Fruit fly (Drosophila melanogaster) whole organism, embryonic: ENCODE measurements around the gene MSAmiP.

Experiments
- Asciz ChIP-seq: fragments of 200-800 bp; sonication (Bioruptor generic); optimal IDR thresholded peaks from 2 replicates; lab custom pipeline; 2017; ENCODE audit warnings: missing biosample characterization, mild to moderate bottlenecking, missing genetic modification characterization, missing genetic modification reagents
- CG10147 ChIP-seq: fragments of 200-800 bp; sonication (Bioruptor generic); optimal IDR thresholded peaks from 2 replicates; lab custom pipeline; 2019; ENCODE audit warnings: missing biosample characterization, mild to moderate bottlenecking, missing genetic modification characterization, moderate library complexity
- CG13624 ChIP-seq: fragments of 200-800 bp; sonication (Bioruptor generic); optimal IDR thresholded peaks from 2 replicates; lab custom pipeline; 2016; ENCODE audit warnings: missing biosample characterization, missing genetic modification characterization
- CG14050 ChIP-seq: fragments of 200-800 bp; sonication (Bioruptor generic); IDR thresholded peaks from 3 replicates; pipeline ENCODE4 v1.3.6; 2022; ENCODE audit warnings: missing biosample characterization, missing genetic modification characterization
- CG14710 ChIP-seq: fragments of 200-800 bp; sonication (Bioruptor generic); optimal IDR thresholded peaks from 3 replicates; lab custom pipeline; 2019; ENCODE audit warnings: missing biosample characterization, mild to moderate bottlenecking, missing genetic modification characterization, moderate library complexity
- CG15011 ChIP-seq: fragments of 200-800 bp; sonication (Bioruptor generic); optimal IDR thresholded peaks from 3 replicates; lab custom pipeline; 2018; ENCODE audit warnings: missing biosample characterization, mild to moderate bottlenecking, missing genetic modification characterization
- CG15601 ChIP-seq: fragments of 200-800 bp; sonication (Bioruptor generic); optimal IDR thresholded peaks from 3 replicates; lab custom pipeline; 2019; ENCODE audit warnings: missing biosample characterization, mild to moderate bottlenecking, missing genetic modification characterization, moderate library complexity
- CG15696 ChIP-seq: fragments of 200-800 bp; sonication (Bioruptor generic); optimal IDR thresholded peaks from 2 replicates; lab custom pipeline; 2019; ENCODE audit warnings: missing biosample characterization, mild to moderate bottlenecking, missing genetic modification characterization, moderate library complexity
- CG17385 ChIP-seq: fragments of 200-800 bp; sonication (Bioruptor generic); optimal IDR thresholded peaks from 3 replicates; lab custom pipeline; 2018; ENCODE audit warnings: missing biosample characterization, mild to moderate bottlenecking, missing genetic modification characterization
- CG17612 ChIP-seq: fragments of 200-800 bp; sonication (Bioruptor generic); IDR thresholded peaks from 2 replicates; pipeline ENCODE4 v1.3.6; 2022; ENCODE audit warnings: missing biosample characterization, missing genetic modification characterization
- CG17829 ChIP-seq: fragments of 200-800 bp; optimal IDR thresholded peaks from 2 replicates; lab custom pipeline; 2019; ENCODE audit warnings: missing biosample characterization, mild to moderate bottlenecking, missing genetic modification characterization, moderate library complexity
- CG17912 ChIP-seq: fragments of 200-800 bp; sonication (Bioruptor generic); optimal IDR thresholded peaks from 2 replicates; lab custom pipeline; 2018; ENCODE audit warnings: missing biosample characterization, mild to moderate bottlenecking, missing genetic modification characterization
- CG18262 ChIP-seq: fragments of 200-800 bp; optimal IDR thresholded peaks from 3 replicates; lab custom pipeline; 2019; ENCODE audit warnings: missing biosample characterization, mild to moderate bottlenecking, missing genetic modification characterization, moderate library complexity
- CG2202 ChIP-seq: fragments of 200-800 bp; sonication (Bioruptor generic); optimal IDR thresholded peaks from 2 replicates; lab custom pipeline; 2018; ENCODE audit warnings: missing biosample characterization, mild to moderate bottlenecking, missing genetic modification characterization
- CG2712 ChIP-seq: fragments of 200-800 bp; optimal IDR thresholded peaks from 3 replicates; lab custom pipeline; 2019; ENCODE audit warnings: missing biosample characterization, mild to moderate bottlenecking, missing genetic modification characterization, moderate library complexity
- CG2889 ChIP-seq: fragments of 200-800 bp; sonication (Bioruptor generic); IDR thresholded peaks from 3 replicates; pipeline ENCODE4 v1.3.6; 2022; ENCODE audit warnings: missing biosample characterization, missing genetic modification characterization
- CG31224 ChIP-seq: fragments of 200-800 bp; sonication (Bioruptor generic); IDR thresholded peaks from 2 replicates; pipeline ENCODE4 v1.3.6; 2022; ENCODE audit warnings: missing biosample characterization, missing genetic modification characterization
- CG33557 ChIP-seq: fragments of 200-800 bp; sonication (Bioruptor generic); optimal IDR thresholded peaks from 2 replicates; lab custom pipeline; 2019; ENCODE audit warnings: missing biosample characterization, mild to moderate bottlenecking, missing genetic modification characterization, moderate library complexity
- CG34376 ChIP-seq: fragments of 200-800 bp; sonication (Bioruptor generic); optimal IDR thresholded peaks from 2 replicates; lab custom pipeline; 2018; ENCODE audit warnings: missing biosample characterization, mild to moderate bottlenecking, missing genetic modification characterization
- CG4404 ChIP-seq: fragments of 200-800 bp; sonication (Bioruptor generic); IDR thresholded peaks from 2 replicates; pipeline ENCODE4 v1.3.6; 2022; ENCODE audit warnings: missing biosample characterization, missing genetic modification characterization
- CG4424 ChIP-seq: fragments of 200-800 bp; sonication (Bioruptor generic); optimal IDR thresholded peaks from 3 replicates; lab custom pipeline; 2016; ENCODE audit warnings: missing biosample characterization, missing genetic modification characterization
- CG4730 ChIP-seq: fragments of 200-800 bp; sonication (Bioruptor generic); IDR thresholded peaks from 2 replicates; pipeline ENCODE4 v1.3.6; 2022; ENCODE audit warnings: missing biosample characterization, missing genetic modification characterization
- CG7357 ChIP-seq: fragments of 200-800 bp; sonication (Bioruptor generic); IDR thresholded peaks from 3 replicates; pipeline ENCODE4 v1.3.6; 2022; ENCODE audit warnings: missing biosample characterization, missing genetic modification characterization
- CG8359 ChIP-seq: fragments of 200-800 bp; sonication (Bioruptor generic); optimal IDR thresholded peaks from 2 replicates; lab custom pipeline; 2017; ENCODE audit warnings: missing biosample characterization, mild to moderate bottlenecking, missing genetic modification characterization, borderline replicate concordance
- CG9609 ChIP-seq: fragments of 200-800 bp; sonication (Bioruptor generic); optimal IDR thresholded peaks from 3 replicates; lab custom pipeline; 2016; ENCODE audit warnings: missing biosample characterization, missing genetic modification characterization
- CG9797 ChIP-seq: fragments of 200-800 bp; sonication (Bioruptor generic); optimal IDR thresholded peaks from 3 replicates; lab custom pipeline; 2018; ENCODE audit warnings: missing biosample characterization, mild to moderate bottlenecking, missing genetic modification characterization
- CoRest ChIP-seq: fragments of 200-800 bp; sonication (Bioruptor generic); optimal IDR thresholded peaks from 3 replicates; lab custom pipeline; 2018; ENCODE audit warnings: missing biosample characterization, mild to moderate bottlenecking, missing genetic modification characterization, moderate library complexity
- Dip3 ChIP-seq: fragments of 200-800 bp; sonication (Bioruptor generic); optimal IDR thresholded peaks from 3 replicates; lab custom pipeline; 2016; ENCODE audit warnings: missing biosample characterization, missing genetic modification characterization
- Ets65A ChIP-seq: fragments of 200-800 bp; sonication (Bioruptor generic); peaks from one replicate; lab custom pipeline; 2016; ENCODE audit warnings: missing biosample characterization, missing genetic modification characterization
- Gug ChIP-seq: fragments of 200-800 bp; sonication (Bioruptor generic); IDR thresholded peaks from 4 replicates; pipeline ENCODE4 v1.3.6; 2022; ENCODE audit warnings: missing biosample characterization, missing genetic modification characterization
- H15 ChIP-seq: fragments of 200-800 bp; sonication (Bioruptor generic); IDR thresholded peaks from 3 replicates; pipeline ENCODE4 v1.3.6; 2022; ENCODE audit warnings: missing biosample characterization, missing genetic modification characterization
- Nf-YB ChIP-seq: fragments of 200-800 bp; sonication (Bioruptor generic); optimal IDR thresholded peaks from 3 replicates; lab custom pipeline; 2019; ENCODE audit warnings: missing biosample characterization, mild to moderate bottlenecking, missing genetic modification characterization, moderate library complexity
- Oli ChIP-seq: fragments of 200-800 bp; sonication (Bioruptor generic); optimal IDR thresholded peaks from 2 replicates; lab custom pipeline; 2018; ENCODE audit warnings: missing biosample characterization, mild to moderate bottlenecking, missing genetic modification characterization, moderate library complexity
- Pdp1 ChIP-seq, 2 experiments: fragments of 200-800 bp; sonication (Bioruptor generic); optimal IDR thresholded peaks; 3 replicates each; lab custom pipeline; 2016; ENCODE audit warnings: missing biosample characterization in 2 of 2, missing genetic modification characterization in 2 of 2, mild to moderate bottlenecking in 1 of 2, moderate library complexity in 1 of 2
- Rx ChIP-seq: fragments of 200-800 bp; sonication (Bioruptor generic); IDR thresholded peaks from 2 replicates; pipeline ENCODE4 v1.3.6; 2022; ENCODE audit warnings: missing biosample characterization, missing genetic modification characterization
- Ssrp ChIP-seq: fragments of 200-800 bp; sonication (Bioruptor generic); optimal IDR thresholded peaks from 2 replicates; lab custom pipeline; 2018; ENCODE audit warnings: missing biosample characterization, mild to moderate bottlenecking, missing genetic modification characterization, moderate library complexity
- Tbp ChIP-seq: fragments of >200 bp; optimal IDR thresholded peaks from 2 replicates; lab custom pipeline; 2018; ENCODE audit warnings: missing biosample characterization, missing genetic modification characterization
- abd-A ChIP-seq: fragments of 200-800 bp; sonication (Bioruptor generic); optimal IDR thresholded peaks from 3 replicates; lab custom pipeline; 2019; ENCODE audit warnings: missing biosample characterization, mild to moderate bottlenecking, missing genetic modification characterization, moderate library complexity
- bcd ChIP-seq: fragments of 200-800 bp; sonication (Bioruptor generic); optimal IDR thresholded peaks from 2 replicates; lab custom pipeline; 2017; ENCODE audit warnings: missing biosample characterization, mild to moderate bottlenecking, missing genetic modification characterization
- dmrt11E ChIP-seq: fragments of 200-800 bp; sonication (Bioruptor generic); optimal IDR thresholded peaks from 3 replicates; lab custom pipeline; 2018; ENCODE audit warnings: missing biosample characterization, mild to moderate bottlenecking, missing genetic modification characterization, moderate library complexity
- gem ChIP-seq: fragments of 200-800 bp; sonication (Bioruptor generic); optimal IDR thresholded peaks from 2 replicates; lab custom pipeline; 2019; ENCODE audit warnings: missing biosample characterization, mild to moderate bottlenecking, missing genetic modification characterization, moderate library complexity
- ind ChIP-seq: fragments of 200-800 bp; sonication (Bioruptor generic); optimal IDR thresholded peaks from 3 replicates; lab custom pipeline; 2016; ENCODE audit warnings: missing biosample characterization, missing genetic modification characterization
- lilli ChIP-seq: fragments of 200-800 bp; sonication (Bioruptor generic); optimal IDR thresholded peaks from 3 replicates; lab custom pipeline; 2016; ENCODE audit warnings: missing biosample characterization, missing genetic modification characterization
- lola ChIP-seq, 3 experiments: fragments of >200 bp in 2 of 3; fragments of 200-800 bp in 1 of 3; sonication (Bioruptor generic) in 1 of 3; optimal IDR thresholded peaks; 2 replicates each; lab custom pipeline; 2017 to 2019; ENCODE audit warnings: missing biosample characterization in 3 of 3, missing genetic modification characterization in 3 of 3, mild to moderate bottlenecking in 1 of 3, moderate library complexity in 1 of 3
- pfk ChIP-seq: fragments of 200-800 bp; sonication (Bioruptor generic); optimal IDR thresholded peaks from 2 replicates; lab custom pipeline; 2018; ENCODE audit warnings: missing biosample characterization, mild to moderate bottlenecking, missing genetic modification characterization, moderate library complexity
- phol ChIP-seq: fragments of 200-800 bp; sonication (Bioruptor generic); optimal IDR thresholded peaks from 3 replicates; lab custom pipeline; 2018; ENCODE audit warnings: missing biosample characterization, mild to moderate bottlenecking, missing genetic modification characterization, moderate library complexity
- unc-4 ChIP-seq: fragments of 200-800 bp; sonication (Bioruptor generic); IDR thresholded peaks from 2 replicates; pipeline ENCODE4 v1.3.6; 2022; ENCODE audit warnings: missing biosample characterization, missing genetic modification characterization; ENCODE audit not compliant: partially characterized antibody
- unpg ChIP-seq: fragments of 200-800 bp; sonication (Bioruptor generic); optimal IDR thresholded peaks from 3 replicates; lab custom pipeline; 2018; ENCODE audit warnings: missing biosample characterization, mild to moderate bottlenecking, missing genetic modification characterization, moderate library complexity

MSAmiP gene

dm6 chr3R:16836021-16836420, 60.1 kb downstream of the MSAmiP start (continued):
- TF ChIP-seq unpg (GFP tag; lab: Kevin White, UChicago) (peak; percentile 16), unc-4 (GFP tag; lab: Robert Waterston, UW) (no peak), CG15601 (tag; lab: Kevin White, UChicago) (no peak), Rx (no peak), abd-A (tag; lab: Kevin White, UChicago) (peak; percentile 41), gem (tag; lab: Kevin White, UChicago) (peak; percentile 28), dmrt11E (tag; lab: Kevin White, UChicago) (peak; percentile 45), CG17612 (GFP tag; lab: Robert Waterston, UW) (no peak), Pdp1 (GFP tag; optimal IDR thresholded peaks at IDR 0.05; lab: Kevin White, UChicago) (no peak), Dip3 (GFP tag; lab: Kevin White, UChicago) (no peak), Tbp (no peak), lola (GFP tag; optimal IDR thresholded peaks at IDR 0.05; lab: Kevin White, UChicago) (peak in 1 of 3 experiments; percentile 16), CG9609 (GFP tag; lab: Kevin White, UChicago) (no peak), CG2889 (GFP tag; lab: Robert Waterston, UW) (no peak), phol (tag; lab: Kevin White, UChicago) (peak; percentile 8), CG14710 (peak; percentile 6), Ssrp (no peak), CG13624 (GFP tag; lab: Kevin White, UChicago) (no peak), Ets65A (GFP tag; lab: Kevin White, UChicago) (peak; percentile 82), H15 (no peak), CG2712 (tag; lab: Kevin White, UChicago) (peak; percentile 12), CG10147 (GFP tag; lab: Kevin White, UChicago) (no peak), Nf-YB (GFP tag; lab: Kevin White, UChicago) (peak; percentile 14), CG9797 (GFP tag; lab: Kevin White, UChicago) (no peak), CG34376 (GFP tag; lab: Kevin White, UChicago) (no peak), CG15696 (tag; lab: Kevin White, UChicago) (peak; percentile 9), pfk (no peak), CG17829 (tag; lab: Kevin White, UChicago) (peak; percentile 2), CG18262 (tag; lab: Kevin White, UChicago) (peak; percentile 28)

dm6 chr3R:16834294-16835003, 61.6 kb downstream of the MSAmiP start:
- TF ChIP-seq Oli (tag; lab: Kevin White, UChicago) (peak; percentile 44), CG2712 (tag; lab: Kevin White, UChicago) (peak; percentile 47), unpg (GFP tag; lab: Kevin White, UChicago) (peak; percentile 50), bcd (GFP tag; lab: Kevin White, UChicago) (peak; percentile 8), gem (tag; lab: Kevin White, UChicago) (peak; percentile 45), CG4404 (GFP tag; lab: Robert Waterston, UW) (no peak), CG7357 (0 out of 3 replicates have a peak, but pooled peaks have one; percentile 6), CG33557 (peak; percentile 64), CG17385 (peak; percentile 52), CG15011 (GFP tag; lab: Kevin White, UChicago) (peak; percentile 32), CG8359 (peak; percentile 31), CG4424 (GFP tag; lab: Kevin White, UChicago) (peak; percentile 51), CG31224 (GFP tag; lab: Robert Waterston, UW) (no peak), CG2202 (tag; lab: Kevin White, UChicago) (peak; percentile 26), lilli (GFP tag; lab: Kevin White, UChicago) (peak; percentile 0), Gug (GFP tag; lab: Robert Waterston, UW) (peak; percentile 36; the same call in 1 of the 4 replicates), CG17912 (peak; percentile 72), Asciz (peak; percentile 45), abd-A (tag; lab: Kevin White, UChicago) (peak; percentile 93), CG14050 (GFP tag; lab: Robert Waterston, UW) (no peak), CG4730 (GFP tag; lab: Robert Waterston, UW) (peak; percentile 39; the same call in 1 of the 2 replicates), CoRest (peak; percentile 34), ind (peak; percentile 30)
